Worm (Caenorhabditis elegans) whole organism, L2 larva: ENCODE results near the gene R13A1.3.

Experiments
- C34F6.9 ChIP-seq: fragments of 150-350 bp; optimal IDR thresholded peaks from 2 replicates; lab custom pipeline; 2014; ENCODE audit warnings: missing biosample characterization, missing genetic modification characterization
- F13H6.1 ChIP-seq: sonication (generic microtip); optimal IDR thresholded peaks from 2 replicates; lab custom pipeline; 2016; ENCODE audit warnings: missing genetic modification characterization, missing compliant biosample characterization
- R02D3.7 ChIP-seq: fragments of 150-350 bp; optimal IDR thresholded peaks from 2 replicates; lab custom pipeline; 2014; ENCODE audit warnings: missing biosample characterization, missing genetic modification characterization
- Y55F3AM.14 ChIP-seq: fragments of 200-800 bp; sonication (Bioruptor generic); optimal IDR thresholded peaks from 2 replicates; lab custom pipeline; 2018; ENCODE audit warnings: mild to moderate bottlenecking, missing genetic modification characterization, missing compliant biosample characterization
- ZK546.5 ChIP-seq: sonication (generic microtip); optimal IDR thresholded peaks from 2 replicates; lab custom pipeline; 2017; ENCODE audit warnings: missing biosample characterization, missing genetic modification characterization
- alr-1 ChIP-seq: fragments of 150-350 bp; optimal IDR thresholded peaks from 2 replicates; lab custom pipeline; 2014; ENCODE audit warnings: missing biosample characterization, missing genetic modification characterization
- aly-2 ChIP-seq: fragments of 150-350 bp; optimal IDR thresholded peaks from 2 replicates; lab custom pipeline; 2014; ENCODE audit warnings: missing biosample characterization, missing genetic modification characterization
- ama-1 ChIP-seq: fragments of 150-350 bp; optimal IDR thresholded peaks from 2 replicates; lab custom pipeline; 2018; ENCODE audit warnings: inconsistent platforms
- blmp-1 ChIP-seq: sonication (generic microtip); optimal IDR thresholded peaks from 2 replicates; lab custom pipeline; 2017; ENCODE audit warnings: missing genetic modification characterization, mild to moderate bottlenecking, missing compliant biosample characterization, antibody characterized with exemption, moderate library complexity; ENCODE audit not compliant: insufficient read depth
- ceh-16 ChIP-seq: fragments of 150-350 bp; optimal IDR thresholded peaks from 2 replicates; lab custom pipeline; 2014; ENCODE audit warnings: missing biosample characterization, missing genetic modification characterization
- ceh-82 ChIP-seq: fragments of 150-350 bp; optimal IDR thresholded peaks from 2 replicates; lab custom pipeline; 2014; ENCODE audit warnings: missing biosample characterization, missing genetic modification characterization
- crh-2 ChIP-seq: sonication (generic microtip); optimal IDR thresholded peaks from 2 replicates; lab custom pipeline; 2017; ENCODE audit warnings: missing biosample characterization, missing genetic modification characterization
- dmd-4 ChIP-seq: sonication (generic microtip); optimal IDR thresholded peaks from 2 replicates; lab custom pipeline; 2017; ENCODE audit warnings: missing biosample characterization, missing genetic modification characterization
- egl-27 ChIP-seq: sonication (generic microtip); optimal IDR thresholded peaks from 3 replicates; lab custom pipeline; 2017; ENCODE audit warnings: missing biosample characterization, missing genetic modification reagents, missing genetic modification characterization
- elt-1 ChIP-seq: fragments of 150-350 bp; optimal IDR thresholded peaks from 2 replicates; lab custom pipeline; 2014; ENCODE audit warnings: missing biosample characterization, missing genetic modification characterization
- elt-3 ChIP-seq: sonication (generic microtip); optimal IDR thresholded peaks from 2 replicates; lab custom pipeline; 2017; ENCODE audit warnings: missing biosample characterization, missing genetic modification characterization
- fos-1 ChIP-seq: fragments of 150-350 bp; optimal IDR thresholded peaks from 2 replicates; lab custom pipeline; 2014; ENCODE audit warnings: missing biosample characterization, missing genetic modification characterization
- gmeb-1 ChIP-seq: fragments of 150-350 bp; optimal IDR thresholded peaks from 2 replicates; lab custom pipeline; 2014; ENCODE audit warnings: missing biosample characterization, missing genetic modification characterization
- lin-11 ChIP-seq: fragments of 150-350 bp; sonication (generic microtip); optimal IDR thresholded peaks from 2 replicates; lab custom pipeline; 2014; ENCODE audit warnings: missing biosample characterization, missing genetic modification characterization, inconsistent platforms, mixed read lengths
- lin-13 ChIP-seq: fragments of 150-350 bp; optimal IDR thresholded peaks from 2 replicates; lab custom pipeline; 2014; ENCODE audit warnings: missing biosample characterization, missing genetic modification reagents, missing genetic modification characterization
- lin-39 ChIP-seq: fragments of 150-350 bp; optimal IDR thresholded peaks from 2 replicates; lab custom pipeline; 2014; ENCODE audit warnings: missing biosample characterization, missing genetic modification reagents, missing genetic modification characterization
- lsy-2 ChIP-seq, 2 experiments: fragments of 150-350 bp in 1 of 2; sonication (generic microtip) in 1 of 2; optimal IDR thresholded peaks; 2 replicates each; lab custom pipeline; 2014 to 2017; ENCODE audit warnings: missing biosample characterization in 2 of 2, missing genetic modification characterization in 2 of 2
- mab-5 ChIP-seq: fragments of 150-350 bp; optimal IDR thresholded peaks from 2 replicates; lab custom pipeline; 2014; ENCODE audit warnings: missing biosample characterization, missing genetic modification characterization
- mbf-1 ChIP-seq: sonication (generic microtip); optimal IDR thresholded peaks from 2 replicates; lab custom pipeline; 2017; ENCODE audit warnings: missing biosample characterization, missing genetic modification characterization
- mdl-1 ChIP-seq, 2 experiments: fragments of 150-350 bp in 1 of 2; sonication (generic microtip) in 1 of 2; optimal IDR thresholded peaks; 2 replicates each; lab custom pipeline; 2017; ENCODE audit warnings: missing biosample characterization in 2 of 2, missing genetic modification characterization in 2 of 2
- nhr-10 ChIP-seq: sonication (generic microtip); optimal IDR thresholded peaks from 2 replicates; lab custom pipeline; 2017; ENCODE audit warnings: missing biosample characterization, missing genetic modification characterization
- nhr-11 ChIP-seq: fragments of 150-350 bp; optimal IDR thresholded peaks from 2 replicates; lab custom pipeline; 2014; ENCODE audit warnings: missing biosample characterization, missing genetic modification characterization
- nhr-12 ChIP-seq: fragments of 150-350 bp; optimal IDR thresholded peaks from 2 replicates; lab custom pipeline; 2014; ENCODE audit warnings: missing biosample characterization, missing genetic modification characterization
- nhr-129 ChIP-seq: fragments of 150-350 bp; optimal IDR thresholded peaks from 2 replicates; lab custom pipeline; 2014; ENCODE audit warnings: missing biosample characterization, missing genetic modification characterization
- nhr-21 ChIP-seq: fragments of 150-350 bp; optimal IDR thresholded peaks from 2 replicates; lab custom pipeline; 2014; ENCODE audit warnings: missing biosample characterization, missing genetic modification characterization
- nhr-23 ChIP-seq: fragments of 150-350 bp; optimal IDR thresholded peaks from 2 replicates; lab custom pipeline; 2014; ENCODE audit warnings: missing biosample characterization, missing genetic modification reagents, missing genetic modification characterization
- nhr-237 ChIP-seq: fragments of 150-350 bp; optimal IDR thresholded peaks from 2 replicates; lab custom pipeline; 2014; ENCODE audit warnings: missing biosample characterization, missing genetic modification characterization
- nhr-25 ChIP-seq: fragments of 150-350 bp; sonication (generic microtip); optimal IDR thresholded peaks from 3 replicates; lab custom pipeline; 2014; ENCODE audit warnings: missing biosample characterization, missing genetic modification characterization
- nhr-6 ChIP-seq: fragments of 150-350 bp; optimal IDR thresholded peaks from 2 replicates; lab custom pipeline; 2014; ENCODE audit warnings: missing biosample characterization, missing genetic modification characterization
- nhr-77 ChIP-seq: fragments of 150-350 bp; optimal IDR thresholded peaks from 2 replicates; lab custom pipeline; 2014; ENCODE audit warnings: missing biosample characterization, missing genetic modification characterization
- peb-1 ChIP-seq: fragments of 150-350 bp; optimal IDR thresholded peaks from 2 replicates; lab custom pipeline; 2014; ENCODE audit warnings: missing biosample characterization, missing genetic modification characterization
- sem-4 ChIP-seq: fragments of 150-350 bp; optimal IDR thresholded peaks from 2 replicates; lab custom pipeline; 2014; ENCODE audit warnings: missing biosample characterization, missing genetic modification reagents, missing genetic modification characterization
- skn-1 ChIP-seq: sonication (generic microtip); optimal IDR thresholded peaks from 2 replicates; lab custom pipeline; 2017; ENCODE audit warnings: missing biosample characterization, missing genetic modification characterization
- sma-3 ChIP-seq: sonication (generic microtip); optimal IDR thresholded peaks from 2 replicates; lab custom pipeline; 2016; ENCODE audit warnings: missing genetic modification reagents, missing genetic modification characterization, missing compliant biosample characterization
- sma-9 ChIP-seq, 2 experiments: fragments of 150-350 bp in 1 of 2; sonication (generic microtip) in 1 of 2; optimal IDR thresholded peaks; 2 replicates each; lab custom pipeline; 2014 to 2016; ENCODE audit warnings: missing genetic modification characterization in 2 of 2, mild to moderate bottlenecking in 1 of 2, missing biosample characterization in 1 of 2, missing compliant biosample characterization in 1 of 2, missing genetic modification reagents in 1 of 2, moderate library complexity in 1 of 2
- snpc-4 ChIP-seq: fragments of 150-350 bp; optimal IDR thresholded peaks from 2 replicates; lab custom pipeline; 2014; ENCODE audit warnings: missing biosample characterization, missing genetic modification characterization
- unc-39 ChIP-seq: fragments of 150-350 bp; optimal IDR thresholded peaks from 2 replicates; lab custom pipeline; 2014; ENCODE audit warnings: missing biosample characterization, missing genetic modification characterization
- unc-55 ChIP-seq: fragments of 150-350 bp; sonication (generic microtip); optimal IDR thresholded peaks from 3 replicates; lab custom pipeline; 2014; ENCODE audit warnings: missing biosample characterization, missing genetic modification reagents, missing genetic modification characterization
- unc-62 ChIP-seq: fragments of 150-350 bp; optimal IDR thresholded peaks from 2 replicates; lab custom pipeline; 2014; ENCODE audit warnings: missing biosample characterization, missing genetic modification reagents, missing genetic modification characterization
- zag-1 ChIP-seq: fragments of 150-350 bp; optimal IDR thresholded peaks from 2 replicates; lab custom pipeline; 2014; ENCODE audit warnings: missing biosample characterization, missing genetic modification characterization
- ztf-1 ChIP-seq: fragments of 200-800 bp; sonication (Bioruptor generic); conservative IDR thresholded peaks from 2 replicates; pipeline ENCODE4 v1.3.6; 2022; ENCODE audit warnings: missing genetic modification characterization, missing compliant biosample characterization
- ztf-11 ChIP-seq: sonication (generic microtip); optimal IDR thresholded peaks from 2 replicates; lab custom pipeline; 2017; ENCODE audit warnings: missing biosample characterization, missing genetic modification characterization
- ztf-4 ChIP-seq: fragments of 150-350 bp; optimal IDR thresholded peaks from 2 replicates; lab custom pipeline; 2014; ENCODE audit warnings: missing biosample characterization, missing genetic modification characterization

The R13A1.3 gene

ce11 chrIV:7188528-7189422 is 15.0 kb upstream of the R13A1.3 start, which contains the start of gene srlf-7:
srlf-7 (plus strand) TSS chrIV:7189287.
- TF ChIP-seq dmd-4 (tag; lab: Kevin White, UChicago): no peak
- no peak for TF ChIP-seq ama-1 (lab: Kevin White, UChicago)
- no peak for TF ChIP-seq aly-2 (tag; lab: Kevin White, UChicago)
- TF ChIP-seq lin-11: no peak
- peak; percentile 21 for TF ChIP-seq C34F6.9 (tag; lab: Kevin White, UChicago)
- TF ChIP-seq nhr-10 (tag; lab: Kevin White, UChicago): no peak
- no peak for TF ChIP-seq sem-4 (tag; lab: Kevin White, UChicago)
- no peak for TF ChIP-seq nhr-11
- no peak for TF ChIP-seq ceh-16
- peak; percentile 77 for TF ChIP-seq egl-27
- no peak for TF ChIP-seq ztf-1 (GFP tag; lab: Robert Waterston, UW)
- TF ChIP-seq lin-13 (GFP tag; lab: Kevin White, UChicago): no peak
- no peak for TF ChIP-seq ztf-4 (tag; lab: Kevin White, UChicago)
- TF ChIP-seq elt-1 (tag; lab: Kevin White, UChicago): no peak
- peak; percentile 43 for TF ChIP-seq F13H6.1 (tag; lab: Kevin White, UChicago)
- peak; percentile 75 for TF ChIP-seq gmeb-1
- peak; percentile 77 for TF ChIP-seq blmp-1 (tag; lab: Kevin White, UChicago)
- TF ChIP-seq sma-9 (GFP tag; optimal IDR thresholded peaks at IDR 0.05; lab: Kevin White, UChicago): peak; percentile 82
- no peak for TF ChIP-seq sma-9 (tag; optimal IDR thresholded peaks at IDR 0.05; lab: Kevin White, UChicago)
- peak; percentile 78 for TF ChIP-seq sma-3 (GFP tag; lab: Kevin White, UChicago)
- TF ChIP-seq lin-39: no peak
- TF ChIP-seq snpc-4 (tag; lab: Kevin White, UChicago): no peak
- TF ChIP-seq nhr-25 (tag; lab: Kevin White, UChicago): peak; percentile 70
- no peak for TF ChIP-seq mab-5 (tag; lab: Kevin White, UChicago)
- TF ChIP-seq nhr-129 (tag; lab: Kevin White, UChicago): peak; percentile 27
- TF ChIP-seq skn-1 (tag; lab: Kevin White, UChicago): no peak
- peak; percentile 98 for TF ChIP-seq fos-1
- TF ChIP-seq zag-1 (tag; lab: Kevin White, UChicago): no peak
- TF ChIP-seq ztf-11 (tag; lab: Kevin White, UChicago): no peak
- no peak for TF ChIP-seq unc-55 (GFP tag; lab: Kevin White, UChicago)
- no peak for TF ChIP-seq nhr-6 (tag; lab: Kevin White, UChicago)
- TF ChIP-seq crh-2: peak; percentile 76
- no peak for TF ChIP-seq elt-3 (tag; lab: Kevin White, UChicago)
- no peak for TF ChIP-seq nhr-237 (tag; lab: Kevin White, UChicago)
- TF ChIP-seq mdl-1 (tag; optimal IDR thresholded peaks at IDR 0.05; lab: Kevin White, UChicago): peak in 1 of 2 experiments; percentile 11
- no peak for TF ChIP-seq nhr-23 (tag; lab: Kevin White, UChicago)
- no peak for TF ChIP-seq mbf-1 (tag; lab: Kevin White, UChicago)
- TF ChIP-seq R02D3.7 (tag; lab: Kevin White, UChicago): no peak
- TF ChIP-seq unc-39 (tag; lab: Kevin White, UChicago): no peak
- no peak for TF ChIP-seq nhr-77 (tag; lab: Kevin White, UChicago)
- TF ChIP-seq peb-1: no peak
- TF ChIP-seq alr-1 (tag; lab: Kevin White, UChicago): no peak
- TF ChIP-seq Y55F3AM.14 (GFP tag; lab: Kevin White, UChicago): no peak
- TF ChIP-seq nhr-12 (tag; lab: Kevin White, UChicago): no peak
- TF ChIP-seq ceh-82 (tag; lab: Kevin White, UChicago): no peak
- TF ChIP-seq ZK546.5 (tag; lab: Kevin White, UChicago): no peak
- TF ChIP-seq lsy-2 (tag; optimal IDR thresholded peaks at IDR 0.05; lab: Kevin White, UChicago): no peak
- TF ChIP-seq nhr-21 (tag; lab: Kevin White, UChicago): peak; percentile 41
- no peak for TF ChIP-seq unc-62 (GFP tag; lab: Kevin White, UChicago)
